Fruit fly (Drosophila melanogaster) Kc167 (cell line): ENCODE results near the gene Dic4.

Source experiments
- Myc ChIP-seq: fragments of >200 bp; optimal IDR thresholded peaks from 2 replicates; lab custom pipeline; 2017; ENCODE audit warnings: missing external identifiers
- Sin3A ChIP-seq: fragments of >200 bp; optimal IDR thresholded peaks from 2 replicates; lab custom pipeline; 2018; ENCODE audit warnings: missing external identifiers
- h ChIP-seq: fragments of >200 bp; optimal IDR thresholded peaks from 3 replicates; lab custom pipeline; 2018; ENCODE audit warnings: missing external identifiers
- insv ChIP-seq: fragments of >200 bp; optimal IDR thresholded peaks from 3 replicates; lab custom pipeline; 2018; ENCODE audit warnings: missing external identifiers
- psq ChIP-seq: fragments of >200 bp; optimal IDR thresholded peaks from 2 replicates; lab custom pipeline; 2017; ENCODE audit warnings: missing external identifiers
- ttk ChIP-seq: sonication (Bioruptor generic); optimal IDR thresholded peaks from 2 replicates; lab custom pipeline; 2017; ENCODE audit warnings: missing external identifiers

- no peak for TF ChIP-seq ttk (lab: Kevin White, UChicago)
- no peak for TF ChIP-seq psq (lab: Kevin White, UChicago)
- no peak for TF ChIP-seq h
- TF ChIP-seq Sin3A (lab: Kevin White, UChicago) = no peak
- TF ChIP-seq insv (lab: Kevin White, UChicago) = no peak
- no peak for TF ChIP-seq Myc (lab: Kevin White, UChicago)
Measured at dm6 chr3L:18669874-18670273, 28.3 kb downstream of the Dic4 start.
